Worm (Caenorhabditis elegans) whole organism, late embryonic: ENCODE results near the gene pigt-1.

Source experiments
- C38D4.7 ChIP-seq: fragments of 200-800 bp; sonication (Bioruptor generic); optimal IDR thresholded peaks from 2 replicates; lab custom pipeline; 2018; ENCODE audit warnings: mild to moderate bottlenecking, missing genetic modification characterization, moderate library complexity, missing compliant biosample characterization
- K09A11.1 ChIP-seq: sonication (generic microtip); optimal IDR thresholded peaks from 2 replicates; lab custom pipeline; 2017; ENCODE audit warnings: antibody characterized with exemption, mild to moderate bottlenecking, missing genetic modification characterization, missing compliant biosample characterization; ENCODE audit not compliant: insufficient read depth
- Y22D7AL.16 ChIP-seq: sonication (generic microtip); optimal IDR thresholded peaks from 2 replicates; lab custom pipeline; 2016; ENCODE audit warnings: missing genetic modification characterization, missing compliant biosample characterization
- ahr-1 ChIP-seq: sonication (generic microtip); optimal IDR thresholded peaks from 2 replicates; lab custom pipeline; 2016; ENCODE audit warnings: missing genetic modification characterization, missing compliant biosample characterization
- ceh-14 ChIP-seq: sonication (generic microtip); optimal IDR thresholded peaks from 2 replicates; lab custom pipeline; 2016; ENCODE audit warnings: missing genotype, missing genetic modification characterization, missing compliant biosample characterization
- ceh-24 ChIP-seq: sonication (generic microtip); optimal IDR thresholded peaks from 2 replicates; lab custom pipeline; 2016; ENCODE audit warnings: mild to moderate bottlenecking, missing genetic modification characterization, missing compliant biosample characterization
- ceh-31 ChIP-seq: sonication (generic microtip); optimal IDR thresholded peaks from 2 replicates; lab custom pipeline; 2016; ENCODE audit warnings: missing genetic modification characterization, missing compliant biosample characterization
- ceh-45 ChIP-seq: fragments of 200-800 bp; sonication (Bioruptor generic); IDR thresholded peaks from 2 replicates; pipeline ENCODE4 v1.3.6; 2022; ENCODE audit warnings: missing genetic modification reagents, missing genetic modification characterization, missing compliant biosample characterization
- ceh-6 ChIP-seq: fragments of 200-800 bp; sonication (Bioruptor generic); optimal IDR thresholded peaks from 2 replicates; lab custom pipeline; 2018; ENCODE audit warnings: mild to moderate bottlenecking, missing genetic modification characterization, missing compliant biosample characterization
- che-1 ChIP-seq: sonication (generic microtip); optimal IDR thresholded peaks from 2 replicates; lab custom pipeline; 2016; ENCODE audit warnings: mild to moderate bottlenecking, missing genetic modification characterization, missing compliant biosample characterization
- dmd-4 ChIP-seq: sonication (generic microtip); optimal IDR thresholded peaks from 2 replicates; lab custom pipeline; 2016; ENCODE audit warnings: borderline replicate concordance, missing genetic modification characterization, missing compliant biosample characterization
- dve-1 ChIP-seq: sonication (generic microtip); optimal IDR thresholded peaks from 2 replicates; lab custom pipeline; 2017; ENCODE audit warnings: antibody characterized with exemption, mild to moderate bottlenecking, missing genetic modification characterization, missing compliant biosample characterization
- elt-2 ChIP-seq: sonication (generic microtip); optimal IDR thresholded peaks from 2 replicates; lab custom pipeline; 2016; ENCODE audit warnings: missing genetic modification reagents, missing genetic modification characterization, missing compliant biosample characterization
- ets-4 ChIP-seq: sonication (generic microtip); optimal IDR thresholded peaks from 2 replicates; lab custom pipeline; 2016; ENCODE audit warnings: missing genetic modification characterization, missing compliant biosample characterization
- eyg-1 ChIP-seq: sonication (generic microtip); optimal IDR thresholded peaks from 2 replicates; lab custom pipeline; 2016; ENCODE audit warnings: missing genotype, missing genetic modification characterization, missing compliant biosample characterization
- fkh-10 ChIP-seq: fragments of 150-350 bp; optimal IDR thresholded peaks from 2 replicates; lab custom pipeline; 2014; ENCODE audit warnings: missing biosample characterization, missing genetic modification reagents, missing genetic modification characterization
- fkh-6 ChIP-seq: sonication (generic microtip); optimal IDR thresholded peaks from 2 replicates; lab custom pipeline; 2016; ENCODE audit warnings: missing genetic modification characterization, missing compliant biosample characterization
- gmeb-2 ChIP-seq: sonication (generic microtip); optimal IDR thresholded peaks from 2 replicates; lab custom pipeline; 2016; ENCODE audit warnings: missing genetic modification characterization, inconsistent platforms, missing compliant biosample characterization
- hlh-15 ChIP-seq: sonication (generic microtip); optimal IDR thresholded peaks from 2 replicates; lab custom pipeline; 2016; ENCODE audit warnings: missing genetic modification characterization, missing compliant biosample characterization
- hlh-30 ChIP-seq: sonication (generic microtip); optimal IDR thresholded peaks from 2 replicates; lab custom pipeline; 2017; ENCODE audit warnings: antibody characterized with exemption, missing genetic modification characterization, missing compliant biosample characterization; ENCODE audit not compliant: insufficient read depth
- hlh-8 ChIP-seq: sonication (generic microtip); optimal IDR thresholded peaks from 2 replicates; lab custom pipeline; 2016; ENCODE audit warnings: missing genotype, missing genetic modification characterization, missing compliant biosample characterization
- lim-6 ChIP-seq: sonication (generic microtip); optimal IDR thresholded peaks from 2 replicates; lab custom pipeline; 2016; ENCODE audit warnings: missing genetic modification characterization, missing compliant biosample characterization
- lin-11 ChIP-seq: fragments of 200-800 bp; sonication (Bioruptor generic); optimal IDR thresholded peaks from 2 replicates; lab custom pipeline; 2018; ENCODE audit warnings: mild to moderate bottlenecking, missing genetic modification characterization, missing compliant biosample characterization
- mec-3 ChIP-seq: sonication (generic microtip); optimal IDR thresholded peaks from 2 replicates; lab custom pipeline; 2016; ENCODE audit warnings: borderline replicate concordance, missing genetic modification characterization, missing compliant biosample characterization
- nfya-1 ChIP-seq: sonication (generic microtip); optimal IDR thresholded peaks from 2 replicates; lab custom pipeline; 2017; ENCODE audit warnings: missing genetic modification characterization, mild to moderate bottlenecking, missing compliant biosample characterization, antibody characterized with exemption, moderate library complexity
- nhr-232 ChIP-seq: sonication (generic microtip); optimal IDR thresholded peaks from 2 replicates; lab custom pipeline; 2016; ENCODE audit warnings: missing genetic modification characterization, missing compliant biosample characterization
- npax-4 ChIP-seq: sonication (generic microtip); optimal IDR thresholded peaks from 2 replicates; lab custom pipeline; 2016; ENCODE audit warnings: missing genetic modification characterization, missing compliant biosample characterization
- odd-2 ChIP-seq: sonication (generic microtip); optimal IDR thresholded peaks from 2 replicates; lab custom pipeline; 2017; ENCODE audit warnings: antibody characterized with exemption, mild to moderate bottlenecking, missing genetic modification characterization, missing compliant biosample characterization
- pax-1 ChIP-seq: fragments of 150-350 bp; optimal IDR thresholded peaks from 2 replicates; lab custom pipeline; 2014; ENCODE audit warnings: missing biosample characterization, missing genetic modification characterization
- pha-2 ChIP-seq: sonication (generic microtip); optimal IDR thresholded peaks from 2 replicates; lab custom pipeline; 2017; ENCODE audit warnings: mild to moderate bottlenecking, missing genetic modification characterization, missing compliant biosample characterization
- pqm-1 ChIP-seq: sonication (generic microtip); optimal IDR thresholded peaks from 2 replicates; lab custom pipeline; 2016; ENCODE audit warnings: missing genetic modification characterization, missing compliant biosample characterization
- pros-1 ChIP-seq: fragments of 150-350 bp; optimal IDR thresholded peaks from 2 replicates; lab custom pipeline; 2014; ENCODE audit warnings: missing biosample characterization, missing genetic modification reagents, missing genetic modification characterization
- rnt-1 ChIP-seq: sonication (generic microtip); optimal IDR thresholded peaks from 2 replicates; lab custom pipeline; 2016; ENCODE audit warnings: missing genetic modification characterization, missing compliant biosample characterization
- syd-9 ChIP-seq: sonication (generic microtip); optimal IDR thresholded peaks from 2 replicates; lab custom pipeline; 2016; ENCODE audit warnings: mild to moderate bottlenecking, missing genetic modification characterization, moderate library complexity, missing compliant biosample characterization
- tbx-2 ChIP-seq: sonication (generic microtip); optimal IDR thresholded peaks from 2 replicates; lab custom pipeline; 2016; ENCODE audit warnings: missing genetic modification characterization, missing compliant biosample characterization
- tbx-7 ChIP-seq: sonication (generic microtip); optimal IDR thresholded peaks from 2 replicates; lab custom pipeline; 2016; ENCODE audit warnings: missing genotype, missing genetic modification characterization, missing compliant biosample characterization
- unc-42 ChIP-seq: sonication (generic microtip); optimal IDR thresholded peaks from 2 replicates; lab custom pipeline; 2016; ENCODE audit warnings: missing genotype, missing genetic modification characterization, missing compliant biosample characterization
- unc-55 ChIP-seq: sonication (generic microtip); optimal IDR thresholded peaks from 2 replicates; lab custom pipeline; 2017; ENCODE audit warnings: missing biosample characterization, missing genetic modification reagents, missing genetic modification characterization

pigt-1 gene

ce11 chrV:10961448-10961870 lies 2.8 kb upstream of the pigt-1 start (continued):
- TF ChIP-seq tbx-2 (tag; lab: Kevin White, UChicago) (peak; percentile 48), tbx-7 (tag; lab: Kevin White, UChicago) (no peak), lim-6 (tag; lab: Kevin White, UChicago) (no peak), hlh-15 (tag; lab: Kevin White, UChicago) (no peak), hlh-30 (tag; lab: Kevin White, UChicago) (no peak), K09A11.1 (tag; lab: Kevin White, UChicago) (no peak), unc-42 (tag; lab: Kevin White, UChicago) (peak; percentile 94), dve-1 (tag; lab: Kevin White, UChicago) (no peak), ceh-45 (GFP tag; lab: Robert Waterston, UW) (no peak), pha-2 (tag; lab: Kevin White, UChicago) (no peak), hlh-8 (tag; lab: Kevin White, UChicago) (no peak), ceh-24 (no peak), fkh-6 (tag; lab: Kevin White, UChicago) (no peak), ceh-14 (tag; lab: Kevin White, UChicago) (peak; percentile 75), pros-1 (tag; lab: Kevin White, UChicago) (no peak), pax-1 (tag; lab: Kevin White, UChicago) (no peak), lin-11 (tag; lab: Kevin White, UChicago) (no peak), odd-2 (tag; lab: Kevin White, UChicago) (no peak), nfya-1 (tag; lab: Kevin White, UChicago) (peak; percentile 1), ahr-1 (no peak), nhr-232 (tag; lab: Kevin White, UChicago) (no peak), dmd-4 (tag; lab: Kevin White, UChicago) (no peak), che-1 (tag; lab: Kevin White, UChicago) (no peak), rnt-1 (tag; lab: Kevin White, UChicago) (peak; percentile 48), fkh-10 (GFP tag; lab: Kevin White, UChicago) (no peak), C38D4.7 (GFP tag; lab: Kevin White, UChicago) (no peak), syd-9 (tag; lab: Kevin White, UChicago) (no peak), ets-4 (tag; lab: Kevin White, UChicago) (no peak), npax-4 (tag; lab: Kevin White, UChicago) (no peak), eyg-1 (tag; lab: Kevin White, UChicago) (no peak), ceh-31 (tag; lab: Kevin White, UChicago) (peak; percentile 62), unc-55 (GFP tag; lab: Kevin White, UChicago) (peak; percentile 68), ceh-6 (no peak), gmeb-2 (tag; lab: Kevin White, UChicago) (no peak), mec-3 (tag; lab: Kevin White, UChicago) (peak; percentile 49)

DNA sequence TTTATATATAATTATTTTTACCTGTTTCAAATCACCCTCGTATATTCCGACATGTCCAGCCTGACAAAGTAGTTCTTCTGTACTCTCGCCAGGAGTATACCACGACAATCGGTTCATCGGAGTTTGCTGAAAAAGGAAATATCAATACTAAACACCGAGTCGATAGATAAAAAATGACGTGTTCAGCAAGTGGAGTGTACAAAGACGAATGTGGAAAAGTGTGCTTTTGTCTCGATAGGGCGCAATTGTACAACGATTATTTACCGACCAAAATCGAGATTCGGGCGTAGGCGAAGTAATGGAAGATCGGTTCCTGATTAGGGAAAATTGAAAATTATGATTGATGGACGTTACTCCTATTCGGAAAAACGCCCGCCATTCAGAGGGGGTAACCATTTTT lies 1.9 kb upstream of the pigt-1 start, which contains the start of gene vps-36:
vps-36 (minus strand) TSS at position 126 of the 400 bp plus-strand sequence.
- TF ChIP-seq unc-42 (tag; lab: Kevin White, UChicago) (no peak), elt-2 (peak; percentile 14)

DNA sequence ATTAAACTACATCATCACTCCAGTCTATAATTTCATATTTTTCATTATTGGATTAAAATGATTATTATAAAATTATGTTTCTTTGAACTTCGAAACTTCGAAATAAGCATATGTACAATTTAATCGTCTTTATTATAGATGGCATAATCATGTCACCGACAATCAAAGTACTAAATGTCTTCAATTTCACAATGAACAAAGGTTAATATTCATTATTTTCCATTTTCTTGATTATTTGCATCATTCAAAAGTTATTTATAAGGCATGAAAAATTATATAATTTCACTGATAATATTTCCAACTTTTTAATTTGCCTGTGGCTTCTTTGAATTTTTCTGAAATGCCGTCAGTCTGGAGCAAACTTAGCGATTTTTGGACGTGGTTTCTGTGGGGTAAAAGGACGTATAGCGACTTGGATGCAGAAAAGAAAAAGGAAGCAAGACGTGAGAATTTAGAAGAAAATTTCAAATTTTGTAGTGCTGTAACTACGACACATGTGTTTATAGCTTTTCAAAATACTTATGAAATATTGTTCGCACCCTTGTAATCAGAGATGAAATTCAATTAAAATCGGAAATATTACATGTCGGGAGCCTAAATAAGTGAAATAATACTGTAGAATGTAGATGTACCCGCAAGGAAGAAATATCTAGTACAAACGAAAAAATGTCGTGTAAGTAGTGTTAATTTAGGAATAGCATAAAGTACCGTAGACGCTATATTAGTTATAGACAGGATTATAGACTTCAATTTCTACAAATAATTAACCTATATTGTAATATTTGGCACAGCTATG lies 2.7 kb downstream of the pigt-1 start, which contains the start of gene F17C11.13:
F17C11.13 (plus strand) TSS at position 243 of the 796 bp plus-strand sequence.
- TF ChIP-seq dmd-4 (tag; lab: Kevin White, UChicago) (no peak), pros-1 (tag; lab: Kevin White, UChicago) (no peak), pqm-1 (tag; lab: Kevin White, UChicago) (no peak), syd-9 (tag; lab: Kevin White, UChicago) (no peak), pha-2 (tag; lab: Kevin White, UChicago) (no peak), Y22D7AL.16 (tag; lab: Kevin White, UChicago) (no peak)
